Worm (Caenorhabditis elegans): ENCODE results near the gene twk-9.

- TF ChIP-seq cog-1 (tag; optimal IDR thresholded peaks at IDR 0.05) (no peak), flt-1 (GFP tag; IDR thresholded peaks at IDR 0.05) (no peak), ztf-29 (GFP tag; IDR thresholded peaks at IDR 0.05) (no peak), klf-2 (GFP tag; conservative IDR thresholded peaks at IDR 0.05) (no peak), med-1 (GFP tag; optimal IDR thresholded peaks at IDR 0.05; ENCODE audit: insufficient read depth) (no peak), tab-1 (GFP tag; IDR thresholded peaks at IDR 0.05) (no peak)
Measured at ce11 chrIV:9690644-9691043, 2.3 kb upstream of the twk-9 start, which contains the start of gene sdz-36.

Measured in whole organism, midembryonic.